Fruit fly (Drosophila melanogaster) S2 (cell line): ENCODE results near the gene Arfrp1.
A peak's percentile ranks its signal among the peaks of the same experiment; 100 is the strongest.

Experiments used
- CG8478 ChIP-seq: fragments of >200 bp; optimal IDR thresholded peaks from 2 replicates; lab custom pipeline; 2018
- CTCF ChIP-seq, 2 experiments: fragments of >200 bp; optimal IDR thresholded peaks; 2 replicates each; lab custom pipeline; 2018

- TF ChIP-seq CTCF (optimal IDR thresholded peaks at IDR 0.05; lab: Kevin White, UChicago) (peak; percentile 85 to 89), CG8478 (no peak)
Measured at dm6 chrX:9152127-9152598, 45.3 kb downstream of the Arfrp1 start.
